Fruit fly (Drosophila melanogaster) whole organism, embryonic: Measurements from ENCODE around the gene SuUR.

Experiments
- Abd-B ChIP-seq: fragments of 200-800 bp; sonication (Bioruptor generic); optimal IDR thresholded peaks from 2 replicates; lab custom pipeline; 2018; ENCODE audit warnings: missing biosample characterization, mild to moderate bottlenecking, missing genetic modification characterization, moderate library complexity
- Bgb ChIP-seq: fragments of 200-800 bp; sonication (Bioruptor generic); IDR thresholded peaks from 2 replicates; pipeline ENCODE4 v1.3.6; 2022; ENCODE audit warnings: missing biosample characterization, missing genetic modification characterization; ENCODE audit not compliant: partially characterized antibody
- BtbVII ChIP-seq: fragments of 200-800 bp; sonication (Bioruptor generic); optimal IDR thresholded peaks from 3 replicates; lab custom pipeline; 2017; ENCODE audit warnings: missing biosample characterization, mild to moderate bottlenecking, missing genetic modification characterization
- CG11093 ChIP-seq: fragments of 200-800 bp; sonication (Bioruptor generic); IDR thresholded peaks from 3 replicates; pipeline ENCODE4 v1.3.6; 2022; ENCODE audit warnings: missing biosample characterization, missing genetic modification characterization
- CG11723 ChIP-seq: fragments of 200-800 bp; sonication (Bioruptor generic); optimal IDR thresholded peaks from 2 replicates; lab custom pipeline; 2017; ENCODE audit warnings: missing biosample characterization, mild to moderate bottlenecking, missing genetic modification characterization
- CG14050 ChIP-seq: fragments of 200-800 bp; sonication (Bioruptor generic); IDR thresholded peaks from 3 replicates; pipeline ENCODE4 v1.3.6; 2022; ENCODE audit warnings: missing biosample characterization, missing genetic modification characterization
- CG14965 ChIP-seq: fragments of 200-800 bp; sonication (Bioruptor generic); optimal IDR thresholded peaks from 2 replicates; lab custom pipeline; 2016; ENCODE audit warnings: missing biosample characterization, missing genetic modification characterization, borderline replicate concordance
- CG15073 ChIP-seq: fragments of 200-800 bp; sonication (Bioruptor generic); optimal IDR thresholded peaks from 2 replicates; lab custom pipeline; 2016; ENCODE audit warnings: missing biosample characterization, missing genetic modification characterization
- CG15269 ChIP-seq: fragments of 200-800 bp; sonication (Bioruptor generic); optimal IDR thresholded peaks from 2 replicates; lab custom pipeline; 2018; ENCODE audit warnings: missing biosample characterization, mild to moderate bottlenecking, missing genetic modification characterization, moderate library complexity
- CG1529 ChIP-seq: fragments of 200-800 bp; sonication (Bioruptor generic); optimal IDR thresholded peaks from 3 replicates; lab custom pipeline; 2018; ENCODE audit warnings: missing biosample characterization, missing genetic modification characterization
- CG15696 ChIP-seq: fragments of 200-800 bp; sonication (Bioruptor generic); optimal IDR thresholded peaks from 2 replicates; lab custom pipeline; 2019; ENCODE audit warnings: missing biosample characterization, mild to moderate bottlenecking, missing genetic modification characterization, moderate library complexity
- CG16779 ChIP-seq: fragments of 200-800 bp; sonication (Bioruptor generic); IDR thresholded peaks from 2 replicates; pipeline ENCODE4 v1.3.6; 2022; ENCODE audit warnings: missing biosample characterization, missing genetic modification characterization
- CG17612 ChIP-seq: fragments of 200-800 bp; sonication (Bioruptor generic); IDR thresholded peaks from 2 replicates; pipeline ENCODE4 v1.3.6; 2022; ENCODE audit warnings: missing biosample characterization, missing genetic modification characterization
- CG1832 ChIP-seq: fragments of 200-800 bp; sonication (Bioruptor generic); optimal IDR thresholded peaks from 2 replicates; lab custom pipeline; 2017; ENCODE audit warnings: missing biosample characterization, mild to moderate bottlenecking, missing genetic modification characterization, inconsistent platforms
- CG31224 ChIP-seq: fragments of 200-800 bp; sonication (Bioruptor generic); IDR thresholded peaks from 2 replicates; pipeline ENCODE4 v1.3.6; 2022; ENCODE audit warnings: missing biosample characterization, missing genetic modification characterization
- CG7987 ChIP-seq: fragments of 200-800 bp; sonication (Bioruptor generic); optimal IDR thresholded peaks from 2 replicates; lab custom pipeline; 2018; ENCODE audit warnings: missing biosample characterization, mild to moderate bottlenecking, missing genetic modification characterization, moderate library complexity
- CG8089 ChIP-seq: fragments of 200-800 bp; sonication (Bioruptor generic); optimal IDR thresholded peaks from 3 replicates; lab custom pipeline; 2016; ENCODE audit warnings: missing biosample characterization, missing genetic modification characterization
- CG8281 ChIP-seq: fragments of 200-800 bp; sonication (Bioruptor generic); optimal IDR thresholded peaks from 2 replicates; lab custom pipeline; 2018; ENCODE audit warnings: missing biosample characterization, mild to moderate bottlenecking, missing genetic modification characterization, moderate library complexity
- CG8478 ChIP-seq: fragments of >200 bp; optimal IDR thresholded peaks from 2 replicates; lab custom pipeline; 2018
- CG8765 ChIP-seq: fragments of 200-800 bp; sonication (Bioruptor generic); IDR thresholded peaks from 2 replicates; pipeline ENCODE4 v1.3.6; 2022; ENCODE audit warnings: missing biosample characterization, missing genetic modification characterization
- CG9797 ChIP-seq: fragments of 200-800 bp; sonication (Bioruptor generic); optimal IDR thresholded peaks from 3 replicates; lab custom pipeline; 2018; ENCODE audit warnings: missing biosample characterization, mild to moderate bottlenecking, missing genetic modification characterization
- E2f2 ChIP-seq: fragments of 200-800 bp; sonication (Bioruptor generic); IDR thresholded peaks from 2 replicates; pipeline ENCODE4 v1.3.6; 2022; ENCODE audit warnings: missing biosample characterization, missing genetic modification characterization
- Hey ChIP-seq: fragments of 200-800 bp; sonication (Bioruptor generic); optimal IDR thresholded peaks from 3 replicates; lab custom pipeline; 2018; ENCODE audit warnings: missing biosample characterization, mild to moderate bottlenecking, missing genetic modification characterization
- Jarid2 ChIP-seq: fragments of 200-800 bp; sonication (Bioruptor generic); optimal IDR thresholded peaks from 3 replicates; lab custom pipeline; 2017; ENCODE audit warnings: mild to moderate bottlenecking, missing biosample characterization, missing genetic modification reagents, missing genetic modification characterization
- Lim3 ChIP-seq: fragments of 200-800 bp; sonication (Bioruptor generic); IDR thresholded peaks from 2 replicates; pipeline ENCODE4 v1.3.6; 2022; ENCODE audit warnings: missing biosample characterization, missing genetic modification characterization
- Med ChIP-seq: fragments of 200-800 bp; sonication (Bioruptor generic); peaks from one replicate; lab custom pipeline; 2016; ENCODE audit warnings: missing biosample characterization, missing genetic modification characterization, mild to moderate bottlenecking, inconsistent platforms, moderate library complexity
- Mes4 ChIP-seq: fragments of 200-800 bp; sonication (Bioruptor generic); optimal IDR thresholded peaks from 2 replicates; lab custom pipeline; 2016; ENCODE audit warnings: missing biosample characterization, missing genetic modification characterization
- Pdp1 ChIP-seq, 2 experiments: fragments of 200-800 bp; sonication (Bioruptor generic); optimal IDR thresholded peaks; 3 replicates each; lab custom pipeline; 2016; ENCODE audit warnings: missing biosample characterization in 2 of 2, missing genetic modification characterization in 2 of 2, mild to moderate bottlenecking in 1 of 2, moderate library complexity in 1 of 2
- Scr ChIP-seq: fragments of 200-800 bp; sonication (Bioruptor generic); IDR thresholded peaks from 2 replicates; pipeline ENCODE4 v1.3.6; 2022; ENCODE audit warnings: missing biosample characterization, missing genetic modification characterization; ENCODE audit not compliant: partially characterized antibody
- Sox102F ChIP-seq: fragments of 200-800 bp; sonication (Bioruptor generic); optimal IDR thresholded peaks from 2 replicates; lab custom pipeline; 2018; ENCODE audit warnings: missing biosample characterization, mild to moderate bottlenecking, missing genetic modification characterization, moderate library complexity
- Ssrp ChIP-seq: fragments of 200-800 bp; sonication (Bioruptor generic); optimal IDR thresholded peaks from 2 replicates; lab custom pipeline; 2018; ENCODE audit warnings: missing biosample characterization, mild to moderate bottlenecking, missing genetic modification characterization, moderate library complexity
- amos ChIP-seq: fragments of 200-800 bp; sonication (Bioruptor generic); IDR thresholded peaks from 2 replicates; pipeline ENCODE4 v1.3.6; 2022; ENCODE audit warnings: missing biosample characterization, missing genetic modification characterization; ENCODE audit not compliant: partially characterized antibody
- ap ChIP-seq: fragments of 200-800 bp; sonication (Bioruptor generic); IDR thresholded peaks from 2 replicates; pipeline ENCODE4 v1.3.6; 2022; ENCODE audit warnings: missing biosample characterization, missing genetic modification characterization
- danr ChIP-seq: fragments of 200-800 bp; sonication (Bioruptor generic); IDR thresholded peaks from 2 replicates; pipeline ENCODE4 v1.3.6; 2022; ENCODE audit warnings: missing biosample characterization, missing genetic modification characterization
- dati ChIP-seq: fragments of 200-800 bp; sonication (Bioruptor generic); IDR thresholded peaks from 2 replicates; pipeline ENCODE4 v1.3.6; 2022; ENCODE audit warnings: missing biosample characterization, missing genetic modification characterization
- dpn ChIP-seq, 2 experiments: fragments of 200-800 bp; sonication (Bioruptor generic); optimal IDR thresholded peaks; 3 replicates each; lab custom pipeline; 2016; ENCODE audit warnings: missing biosample characterization in 2 of 2, missing genetic modification characterization in 2 of 2
- gem ChIP-seq: fragments of 200-800 bp; sonication (Bioruptor generic); optimal IDR thresholded peaks from 2 replicates; lab custom pipeline; 2019; ENCODE audit warnings: missing biosample characterization, mild to moderate bottlenecking, missing genetic modification characterization, moderate library complexity
- grn ChIP-seq: fragments of 200-800 bp; sonication (Bioruptor generic); optimal IDR thresholded peaks from 3 replicates; lab custom pipeline; 2017; ENCODE audit warnings: missing biosample characterization, missing genetic modification characterization
- gsb ChIP-seq: fragments of 200-800 bp; sonication (Bioruptor generic); IDR thresholded peaks from 2 replicates; pipeline ENCODE4 v1.3.6; 2022; ENCODE audit warnings: missing biosample characterization, missing genetic modification characterization
- kah ChIP-seq: fragments of 200-800 bp; sonication (Bioruptor generic); optimal IDR thresholded peaks from 2 replicates; lab custom pipeline; 2018; ENCODE audit warnings: missing biosample characterization, mild to moderate bottlenecking, missing genetic modification characterization
- lmd ChIP-seq: fragments of 200-800 bp; sonication (Bioruptor generic); IDR thresholded peaks from 2 replicates; pipeline ENCODE4 v1.3.6; 2022; ENCODE audit warnings: missing biosample characterization, missing genetic modification characterization
- maf-S ChIP-seq: fragments of 200-800 bp; sonication (Bioruptor generic); optimal IDR thresholded peaks from 2 replicates; lab custom pipeline; 2016; ENCODE audit warnings: missing biosample characterization, missing genetic modification characterization
- peb ChIP-seq: fragments of 200-800 bp; sonication (Bioruptor generic); IDR thresholded peaks from 2 replicates; pipeline ENCODE4 v1.3.6; 2022; ENCODE audit warnings: missing biosample characterization, missing genetic modification characterization
- prd ChIP-seq, 3 experiments: fragments of >200 bp in 2 of 3; fragments of 200-800 bp in 1 of 3; sonication (Bioruptor generic) in 1 of 3; optimal IDR thresholded peaks in 2 of 3; IDR thresholded peaks in 1 of 3; 2 replicates in 2 of 3; 3 replicates in 1 of 3; pipeline versions ENCODE4 v1.3.6 to Lab custom; 2017 to 2022; ENCODE audit warnings: missing biosample characterization in 1 of 3, missing genetic modification characterization in 1 of 3
- sens ChIP-seq: fragments of 200-800 bp; sonication (Bioruptor generic); peaks from one replicate; lab custom pipeline; 2016; ENCODE audit warnings: missing biosample characterization, missing genetic modification characterization
- slp2 ChIP-seq: fragments of 200-800 bp; sonication (Bioruptor generic); optimal IDR thresholded peaks from 2 replicates; lab custom pipeline; 2016; ENCODE audit warnings: missing biosample characterization, missing genetic modification characterization
- tgo ChIP-seq: fragments of 200-800 bp; sonication (Bioruptor generic); IDR thresholded peaks from 3 replicates; pipeline ENCODE4 v1.3.6; 2022; ENCODE audit warnings: missing biosample characterization, missing genetic modification characterization
- tin ChIP-seq: fragments of 200-800 bp; sonication (Bioruptor generic); optimal IDR thresholded peaks from 3 replicates; lab custom pipeline; 2016; ENCODE audit warnings: missing biosample characterization, missing genetic modification characterization
- vvl ChIP-seq: fragments of 200-800 bp; sonication (Bioruptor generic); IDR thresholded peaks from 2 replicates; pipeline ENCODE4 v1.3.6; 2022; ENCODE audit warnings: missing biosample characterization, missing genetic modification characterization
- zfh1 ChIP-seq: fragments of 200-800 bp; sonication (Bioruptor generic); IDR thresholded peaks from 3 replicates; pipeline ENCODE4 v1.3.6; 2022; ENCODE audit warnings: missing biosample characterization, missing genetic modification characterization

The SuUR gene

DNA sequence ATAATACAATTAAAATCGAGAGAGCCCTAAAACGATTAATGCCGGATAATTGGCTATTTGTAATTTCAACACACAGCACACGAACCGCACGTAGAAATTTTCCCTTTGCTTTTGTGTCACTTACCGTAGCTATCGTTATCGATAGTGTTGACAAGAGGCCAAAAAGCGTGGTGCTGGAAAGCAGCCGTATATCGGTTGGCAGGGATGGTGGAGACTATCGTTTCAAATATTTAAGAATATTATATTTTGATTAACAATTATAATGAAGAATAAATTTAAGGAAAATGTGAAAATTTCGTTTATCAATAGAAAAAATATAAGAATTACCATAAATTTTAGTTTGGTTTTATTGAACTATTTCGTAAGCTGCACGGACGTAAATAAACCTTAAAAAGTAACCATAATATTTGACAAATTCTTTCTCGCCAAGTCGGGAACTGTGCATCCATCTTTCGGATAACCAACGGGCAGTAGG lies 28.3 kb downstream of the SuUR start, which contains the start of gene JIL-1 (continued):
- TF ChIP-seq gsb (GFP tag; lab: Robert Waterston, UW) (peak; percentile 28; the same call in 1 of the 2 replicates), dpn (GFP tag; optimal IDR thresholded peaks at IDR 0.05; lab: Kevin White, UChicago) (peak; percentile 58 to 60), zfh1 (GFP tag; lab: Robert Waterston, UW) (peak; percentile 85; the same call in 2 of the 3 replicates), Bgb (peak; percentile 92), ap (GFP tag; lab: Robert Waterston, UW) (no peak), CG8478 (lab: Kevin White, UChicago) (no peak), Hey (tag; lab: Kevin White, UChicago) (no peak), grn (no peak), CG8089 (GFP tag; lab: Kevin White, UChicago) (no peak), dati (GFP tag; lab: Robert Waterston, UW) (peak; percentile 47; the same call in 1 of the 2 replicates), CG17612 (GFP tag; lab: Robert Waterston, UW) (no peak), CG11093 (peak; percentile 59; the same call in 1 of the 3 replicates), Pdp1 (GFP tag; optimal IDR thresholded peaks at IDR 0.05; lab: Kevin White, UChicago) (peak; percentile 1 to 59), maf-S (GFP tag; lab: Kevin White, UChicago) (no peak), CG1832 (GFP tag; lab: Kevin White, UChicago) (no peak), Jarid2 (peak; percentile 27), Scr (peak; percentile 88), BtbVII (GFP tag; lab: Kevin White, UChicago) (peak; percentile 39), Ssrp (tag; lab: Kevin White, UChicago) (peak; percentile 38), CG9797 (GFP tag; lab: Kevin White, UChicago) (peak; percentile 18), CG15696 (tag; lab: Kevin White, UChicago) (peak; percentile 18), prd (optimal IDR thresholded peaks at IDR 0.05; lab: Kevin White, UChicago) (no peak), prd (GFP tag; IDR thresholded peaks at IDR 0.05; lab: Robert Waterston, UW) (peak; percentile 72; the same call in 2 of the 3 replicates), tin (GFP tag; lab: Kevin White, UChicago) (peak; percentile 61), CG8765 (no peak), Lim3 (no peak), peb (GFP tag; lab: Robert Waterston, UW) (peak; percentile 33), Mes4 (GFP tag; lab: Kevin White, UChicago) (no peak), CG16779 (GFP tag; lab: Robert Waterston, UW) (peak; percentile 72; the same call in 1 of the 2 replicates), sens (peak; percentile 84), CG7987 (peak; percentile 2), Abd-B (GFP tag; lab: Kevin White, UChicago) (peak; percentile 26), danr (GFP tag; lab: Robert Waterston, UW) (no peak), tgo (GFP tag; lab: Robert Waterston, UW) (peak; percentile 76), lmd (peak; percentile 76; the same call in 1 of the 2 replicates), CG8281 (tag; lab: Kevin White, UChicago) (no peak), CG14965 (GFP tag; lab: Kevin White, UChicago) (no peak), CG15269 (tag; lab: Kevin White, UChicago) (peak; percentile 57), kah (GFP tag; lab: Kevin White, UChicago) (no peak), Med (peak; percentile 95), CG1529 (GFP tag; lab: Kevin White, UChicago) (peak; percentile 11), amos (GFP tag; lab: Robert Waterston, UW) (peak; percentile 92), slp2 (peak; percentile 24), CG31224 (peak; percentile 65), vvl (GFP tag; lab: Robert Waterston, UW) (peak; percentile 87), CG15073 (no peak), E2f2 (GFP tag; lab: Robert Waterston, UW) (peak; percentile 49), gem (peak; percentile 59), CG14050 (GFP tag; lab: Robert Waterston, UW) (peak; percentile 66; the same call in 2 of the 3 replicates), CG11723 (GFP tag; lab: Kevin White, UChicago) (peak; percentile 50), Sox102F (GFP tag; lab: Kevin White, UChicago) (peak; percentile 42)
